Worm (Caenorhabditis elegans) whole organism, young adult: ENCODE results near the gene F56B6.6.
A peak's percentile ranks its signal among the peaks of the same experiment; 100 is the strongest.

Experiments used
- B0019.2 ChIP-seq: fragments of 200-800 bp; sonication (Bioruptor generic); conservative IDR thresholded peaks from 2 replicates; pipeline ENCODE4 v1.3.6; 2022; ENCODE audit warnings: missing genetic modification reagents, missing genetic modification characterization, missing compliant biosample characterization
- B0035.1 ChIP-seq: sonication (generic microtip); optimal IDR thresholded peaks from 2 replicates; lab custom pipeline; 2016; ENCODE audit warnings: missing genetic modification characterization, mild to moderate bottlenecking, missing compliant biosample characterization, missing genotype, missing genetic modification reagents
- B0261.1 ChIP-seq: sonication (generic microtip); optimal IDR thresholded peaks from 2 replicates; lab custom pipeline; 2016; ENCODE audit warnings: mild to moderate bottlenecking, missing genetic modification characterization, moderate library complexity, missing compliant biosample characterization
- B0336.3 ChIP-seq: fragments of 200-800 bp; sonication (Bioruptor generic); IDR thresholded peaks from 2 replicates; pipeline ENCODE4 v1.3.6; 2022; ENCODE audit warnings: missing genetic modification characterization, missing compliant biosample characterization
- F23B12.7 ChIP-seq: sonication (generic microtip); optimal IDR thresholded peaks from 2 replicates; lab custom pipeline; 2017; ENCODE audit warnings: missing genetic modification characterization, mild to moderate bottlenecking, missing compliant biosample characterization, antibody characterized with exemption, moderate library complexity; ENCODE audit not compliant: insufficient read depth
- F37B4.10 ChIP-seq: fragments of 200-800 bp; sonication (Bioruptor generic); IDR thresholded peaks from 2 replicates; pipeline ENCODE4 v1.3.6; 2022; ENCODE audit warnings: missing genetic modification characterization, missing compliant biosample characterization
- F39B2.1 ChIP-seq: fragments of 200-800 bp; sonication (Bioruptor generic); IDR thresholded peaks from 2 replicates; pipeline ENCODE4 v1.3.6; 2022; ENCODE audit warnings: missing genetic modification reagents, missing genetic modification characterization, missing compliant biosample characterization
- F57A8.1 ChIP-seq: fragments of 200-800 bp; sonication (Bioruptor generic); optimal IDR thresholded peaks from 2 replicates; lab custom pipeline; 2018; ENCODE audit warnings: mild to moderate bottlenecking, missing genetic modification characterization, moderate library complexity, missing compliant biosample characterization
- F57C9.4 ChIP-seq: sonication (generic microtip); optimal IDR thresholded peaks from 2 replicates; lab custom pipeline; 2017; ENCODE audit warnings: mild to moderate bottlenecking, missing genetic modification characterization, missing compliant biosample characterization
- K11D2.4 ChIP-seq: fragments of 200-800 bp; sonication (Bioruptor generic); IDR thresholded peaks from 2 replicates; pipeline ENCODE4 v1.3.6; 2022; ENCODE audit warnings: missing genetic modification reagents, missing genetic modification characterization, missing compliant biosample characterization
- T26A5.8 ChIP-seq: sonication (generic microtip); optimal IDR thresholded peaks from 2 replicates; lab custom pipeline; 2016; ENCODE audit warnings: missing genetic modification characterization, missing compliant biosample characterization
- Y67H2A.10 ChIP-seq: fragments of 200-800 bp; sonication (Bioruptor generic); conservative IDR thresholded peaks from 2 replicates; pipeline ENCODE4 v1.3.6; 2022; ENCODE audit warnings: missing genetic modification reagents, missing genetic modification characterization, missing compliant biosample characterization
- Y79H2A.3 ChIP-seq: fragments of 200-800 bp; sonication (Bioruptor generic); conservative IDR thresholded peaks from 2 replicates; pipeline ENCODE4 v1.3.6; 2022; ENCODE audit warnings: missing genetic modification reagents, missing genetic modification characterization, missing compliant biosample characterization
- aptf-3 ChIP-seq: fragments of 200-800 bp; sonication (Bioruptor generic); IDR thresholded peaks from 2 replicates; pipeline ENCODE4 v1.3.6; 2022; ENCODE audit warnings: missing genetic modification characterization, missing compliant biosample characterization
- athp-1 ChIP-seq: sonication (generic microtip); optimal IDR thresholded peaks from 2 replicates; lab custom pipeline; 2017; ENCODE audit warnings: mild to moderate bottlenecking, missing genetic modification characterization, missing compliant biosample characterization
- attf-3 ChIP-seq: fragments of 200-800 bp; sonication (Bioruptor generic); conservative IDR thresholded peaks from 2 replicates; pipeline ENCODE4 v1.3.6; 2022; ENCODE audit warnings: missing genetic modification reagents, missing genetic modification characterization, missing compliant biosample characterization
- ccch-3 ChIP-seq: fragments of 200-800 bp; sonication (Bioruptor generic); optimal IDR thresholded peaks from 2 replicates; lab custom pipeline; 2018; ENCODE audit warnings: mild to moderate bottlenecking, missing genetic modification characterization, missing compliant biosample characterization
- cebp-1 ChIP-seq, 2 experiments: fragments of 200-800 bp in 1 of 2; sonication (Bioruptor generic) in 1 of 2; sonication (generic microtip) in 1 of 2; IDR thresholded peaks in 1 of 2; optimal IDR thresholded peaks in 1 of 2; 2 replicates each; pipeline versions ENCODE4 v1.3.6 to Lab custom; 2017 to 2022; ENCODE audit warnings: missing compliant biosample characterization in 2 of 2, missing genetic modification characterization in 2 of 2, mild to moderate bottlenecking in 1 of 2, missing genetic modification reagents in 1 of 2, moderate library complexity in 1 of 2
- cebp-2 ChIP-seq: fragments of 200-800 bp; sonication (Bioruptor generic); IDR thresholded peaks from 2 replicates; pipeline ENCODE4 v1.3.6; 2022; ENCODE audit warnings: missing genetic modification characterization, missing compliant biosample characterization
- ceh-79 ChIP-seq: sonication (generic microtip); optimal IDR thresholded peaks from 2 replicates; lab custom pipeline; 2017; ENCODE audit warnings: mild to moderate bottlenecking, missing genetic modification characterization, missing compliant biosample characterization
- die-1 ChIP-seq: sonication (generic microtip); optimal IDR thresholded peaks from 2 replicates; lab custom pipeline; 2016; ENCODE audit warnings: missing genotype, mild to moderate bottlenecking, missing genetic modification characterization, missing compliant biosample characterization
- dpff-1 ChIP-seq: sonication (generic microtip); optimal IDR thresholded peaks from 2 replicates; lab custom pipeline; 2017; ENCODE audit warnings: mild to moderate bottlenecking, missing genetic modification characterization, missing compliant biosample characterization
- dpl-1 ChIP-seq: fragments of 150-350 bp; optimal IDR thresholded peaks from 2 replicates; lab custom pipeline; 2014; ENCODE audit warnings: missing biosample characterization, missing genetic modification reagents, missing genetic modification characterization
- egl-18 ChIP-seq: fragments of 200-800 bp; sonication (Bioruptor generic); IDR thresholded peaks from 2 replicates; pipeline ENCODE4 v1.3.6; 2022; ENCODE audit warnings: missing genetic modification reagents, missing genetic modification characterization, missing compliant biosample characterization
- fkh-3 ChIP-seq: sonication (generic microtip); optimal IDR thresholded peaks from 2 replicates; lab custom pipeline; 2016; ENCODE audit warnings: mild to moderate bottlenecking, missing genetic modification characterization, missing compliant biosample characterization
- him-1 ChIP-seq: sonication (generic microtip); optimal IDR thresholded peaks from 2 replicates; lab custom pipeline; 2016; ENCODE audit warnings: missing genotype, missing genetic modification reagents, missing genetic modification characterization, missing compliant biosample characterization
- hlh-12 ChIP-seq: sonication (generic microtip); optimal IDR thresholded peaks from 2 replicates; lab custom pipeline; 2016; ENCODE audit warnings: missing genetic modification characterization, missing compliant biosample characterization
- hmg-1.2 ChIP-seq: fragments of 200-800 bp; sonication (Bioruptor generic); IDR thresholded peaks from 2 replicates; pipeline ENCODE4 v1.3.6; 2022; ENCODE audit warnings: missing genetic modification reagents, missing genetic modification characterization, missing compliant biosample characterization
- hrde-1 ChIP-seq: sonication (generic microtip); optimal IDR thresholded peaks from 2 replicates; lab custom pipeline; 2016; ENCODE audit warnings: missing genetic modification characterization, mild to moderate bottlenecking, missing compliant biosample characterization, moderate library complexity, missing genotype, missing genetic modification reagents, borderline replicate concordance
- let-607 ChIP-seq, 2 experiments: fragments of 200-800 bp in 1 of 2; sonication (Bioruptor generic) in 1 of 2; sonication (generic microtip) in 1 of 2; optimal IDR thresholded peaks; 2 replicates each; lab custom pipeline; 2016 to 2018; ENCODE audit warnings: mild to moderate bottlenecking in 2 of 2, missing compliant biosample characterization in 2 of 2, missing genetic modification characterization in 2 of 2, moderate library complexity in 2 of 2, missing genotype in 1 of 2
- lin-40 ChIP-seq: sonication (generic microtip); optimal IDR thresholded peaks from 2 replicates; lab custom pipeline; 2016; ENCODE audit warnings: missing genetic modification characterization, mild to moderate bottlenecking, missing compliant biosample characterization, missing genotype, missing genetic modification reagents
- madf-10 ChIP-seq: sonication (generic microtip); optimal IDR thresholded peaks from 2 replicates; lab custom pipeline; 2016; ENCODE audit warnings: mild to moderate bottlenecking, missing genetic modification characterization, missing compliant biosample characterization
- mxl-1 ChIP-seq: sonication (generic microtip); optimal IDR thresholded peaks from 2 replicates; lab custom pipeline; 2016; ENCODE audit warnings: missing genetic modification characterization, missing compliant biosample characterization
- nhr-179 ChIP-seq: sonication (generic microtip); optimal IDR thresholded peaks from 2 replicates; lab custom pipeline; 2016; ENCODE audit warnings: mild to moderate bottlenecking, missing genetic modification characterization, missing compliant biosample characterization
- nhr-80 ChIP-seq: sonication (generic microtip); optimal IDR thresholded peaks from 2 replicates; lab custom pipeline; 2016; ENCODE audit warnings: missing genetic modification characterization, missing compliant biosample characterization
- nhr-90 ChIP-seq: sonication (generic microtip); optimal IDR thresholded peaks from 2 replicates; lab custom pipeline; 2016; ENCODE audit warnings: missing genotype, mild to moderate bottlenecking, missing genetic modification characterization, missing compliant biosample characterization
- pbrm-1 ChIP-seq: fragments of 200-800 bp; sonication (Bioruptor generic); IDR thresholded peaks from 2 replicates; pipeline ENCODE4 v1.3.6; 2022; ENCODE audit warnings: missing genetic modification reagents, missing genetic modification characterization, missing compliant biosample characterization
- pha-4 ChIP-seq: fragments of 150-350 bp; sonication (generic microtip); optimal IDR thresholded peaks from 2 replicates; lab custom pipeline; 2014; ENCODE audit warnings: missing biosample characterization, missing genetic modification reagents, missing genetic modification characterization
- sptf-2 ChIP-seq: fragments of 200-800 bp; sonication (Bioruptor generic); optimal IDR thresholded peaks from 2 replicates; lab custom pipeline; 2018; ENCODE audit warnings: mild to moderate bottlenecking, missing genetic modification characterization, missing compliant biosample characterization
- tbx-9 ChIP-seq: sonication (generic microtip); optimal IDR thresholded peaks from 2 replicates; lab custom pipeline; 2016; ENCODE audit warnings: borderline replicate concordance, missing genetic modification characterization, inconsistent platforms, missing compliant biosample characterization
- tlf-1 ChIP-seq: fragments of 200-800 bp; sonication (Bioruptor generic); optimal IDR thresholded peaks from 2 replicates; lab custom pipeline; 2018; ENCODE audit warnings: mild to moderate bottlenecking, missing genetic modification characterization, missing compliant biosample characterization
- unc-130 ChIP-seq: sonication (generic microtip); optimal IDR thresholded peaks from 2 replicates; lab custom pipeline; 2016; ENCODE audit warnings: missing genetic modification reagents, missing genetic modification characterization, missing compliant biosample characterization
- ztf-22 ChIP-seq: fragments of 200-800 bp; sonication (Bioruptor generic); optimal IDR thresholded peaks from 2 replicates; lab custom pipeline; 2018; ENCODE audit warnings: mild to moderate bottlenecking, missing genetic modification characterization, moderate library complexity, missing compliant biosample characterization
- ztf-26 ChIP-seq: sonication (generic microtip); optimal IDR thresholded peaks from 2 replicates; lab custom pipeline; 2017; ENCODE audit warnings: missing genetic modification characterization, missing compliant biosample characterization
- ztf-3 ChIP-seq: fragments of 200-800 bp; sonication (Bioruptor generic); optimal IDR thresholded peaks from 2 replicates; lab custom pipeline; 2018; ENCODE audit warnings: mild to moderate bottlenecking, missing genetic modification characterization, missing compliant biosample characterization

Gene F56B6.6

DNA sequence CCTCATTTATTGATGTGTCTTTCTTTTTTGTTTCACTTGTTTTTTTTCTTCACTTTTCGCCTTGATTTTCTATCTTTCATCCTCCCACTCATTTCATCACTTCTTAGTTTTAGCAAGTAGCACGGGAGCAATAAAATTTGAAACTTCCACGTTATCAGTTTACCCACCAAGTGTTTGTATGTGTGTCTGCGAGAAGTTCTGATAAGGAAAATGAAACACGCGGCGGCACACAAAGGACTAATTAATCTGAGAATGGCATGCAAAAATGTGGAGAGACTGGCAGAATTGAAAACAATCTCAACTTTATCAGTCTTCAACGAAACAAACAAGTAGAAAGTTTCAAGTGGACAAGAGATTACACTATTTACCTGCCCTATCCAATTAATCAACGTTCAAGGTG, 1.4 kb upstream of the F56B6.6 start (continued):
- TF ChIP-seq athp-1 (tag; lab: Kevin White, UChicago) (no peak), egl-18 (GFP tag; lab: Robert Waterston, UW) (no peak), F39B2.1 (GFP tag; lab: Robert Waterston, UW) (no peak), ztf-3 (GFP tag; lab: Kevin White, UChicago) (no peak), hlh-12 (no peak), fkh-3 (tag; lab: Kevin White, UChicago) (no peak), T26A5.8 (tag; lab: Kevin White, UChicago) (no peak), madf-10 (tag; lab: Kevin White, UChicago) (no peak), unc-130 (GFP tag; lab: Kevin White, UChicago) (no peak), ztf-22 (GFP tag; lab: Kevin White, UChicago) (no peak), B0261.1 (no peak), B0019.2 (GFP tag; lab: Robert Waterston, UW) (no peak), F57C9.4 (tag; lab: Kevin White, UChicago) (no peak), lin-40 (tag; lab: Kevin White, UChicago) (peak; percentile 34), F37B4.10 (no peak), B0035.1 (tag; lab: Kevin White, UChicago) (no peak), sptf-2 (GFP tag; lab: Kevin White, UChicago) (no peak), ccch-3 (GFP tag; lab: Kevin White, UChicago) (no peak), nhr-90 (tag; lab: Kevin White, UChicago) (no peak), let-607 (tag; optimal IDR thresholded peaks at IDR 0.05; lab: Kevin White, UChicago) (peak in 1 of 2 experiments; percentile 38), ceh-79 (tag; lab: Kevin White, UChicago) (no peak), hrde-1 (no peak), hmg-1.2 (GFP tag; lab: Robert Waterston, UW) (no peak), F23B12.7 (tag; lab: Kevin White, UChicago) (no peak), attf-3 (no peak), nhr-80 (tag; lab: Kevin White, UChicago) (peak; percentile 95), dpff-1 (no peak), F57A8.1 (no peak), aptf-3 (GFP tag; lab: Robert Waterston, UW) (no peak), pha-4 (tag; lab: Kevin White, UChicago) (peak; percentile 21)

DNA sequence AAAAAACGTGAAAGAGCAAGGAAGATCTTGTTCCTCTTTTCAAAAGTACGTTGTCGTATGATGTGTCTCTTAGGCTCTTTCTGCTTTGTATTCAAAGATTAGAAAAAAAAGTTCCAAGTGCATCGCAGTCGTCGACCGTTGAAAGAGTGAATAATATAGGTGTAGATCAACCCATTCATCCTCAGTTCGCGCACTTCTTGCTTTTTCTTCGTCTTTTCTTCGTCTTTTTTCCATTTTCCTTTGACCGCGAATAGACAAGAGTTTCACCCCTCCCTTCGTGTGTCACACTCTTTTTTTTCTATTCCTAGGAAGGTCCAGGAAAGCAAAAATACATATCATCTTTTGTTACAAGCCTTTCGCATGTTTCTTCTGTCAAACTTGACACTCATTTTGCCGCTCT, 6.1 kb downstream of the F56B6.6 start:
- TF ChIP-seq Y67H2A.10 (no peak), him-1 (tag; lab: Kevin White, UChicago) (no peak), ztf-22 (GFP tag; lab: Kevin White, UChicago) (no peak), cebp-2 (GFP tag; lab: Robert Waterston, UW) (no peak), die-1 (tag; lab: Kevin White, UChicago) (no peak), K11D2.4 (GFP tag; lab: Robert Waterston, UW) (no peak), mxl-1 (tag; lab: Kevin White, UChicago) (no peak), Y79H2A.3 (GFP tag; lab: Robert Waterston, UW) (no peak), dpl-1 (GFP tag; lab: Kevin White, UChicago) (no peak)

DNA sequence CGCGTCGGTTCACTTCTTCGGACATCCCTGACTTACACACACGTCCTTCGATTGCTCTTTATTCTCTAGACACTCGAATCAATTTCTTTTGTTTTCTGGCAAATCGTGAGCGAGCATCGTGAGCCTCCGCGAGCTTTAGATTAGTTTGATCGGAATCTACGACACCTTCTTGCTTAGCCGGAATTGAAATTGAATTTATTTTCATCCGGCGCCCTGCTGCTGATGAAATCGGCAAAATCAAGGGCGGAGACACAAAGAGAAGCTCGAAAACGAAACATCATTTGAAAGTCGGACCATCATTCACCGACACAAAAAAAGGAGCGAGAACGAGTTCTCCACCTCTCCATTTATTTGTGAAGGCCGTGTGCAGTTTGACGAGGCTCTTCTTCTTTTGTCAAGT, 14.3 kb downstream of the F56B6.6 start, which contains the start of gene npr-16:
npr-16 (plus strand) TSS at position 301 of the 400 bp plus-strand sequence.
- TF ChIP-seq B0019.2 (GFP tag; lab: Robert Waterston, UW): no peak
- TF ChIP-seq B0336.3 (GFP tag; lab: Robert Waterston, UW): no peak
- TF ChIP-seq F57C9.4 (tag; lab: Kevin White, UChicago): no peak
- no peak for TF ChIP-seq cebp-1 (GFP tag; IDR thresholded peaks at IDR 0.05; lab: Robert Waterston, UW)
- no peak for TF ChIP-seq cebp-1 (tag; optimal IDR thresholded peaks at IDR 0.05; lab: Kevin White, UChicago)
- TF ChIP-seq pbrm-1 (GFP tag; lab: Robert Waterston, UW): no peak
- TF ChIP-seq tbx-9 (tag; lab: Kevin White, UChicago): no peak
- TF ChIP-seq ztf-26 (tag; lab: Kevin White, UChicago): no peak
- TF ChIP-seq tlf-1: no peak
- no peak for TF ChIP-seq nhr-179 (tag; lab: Kevin White, UChicago)
